Worm (Caenorhabditis elegans): Measurements from ENCODE around the gene pgap-3.

Gene pgap-3

DNA sequence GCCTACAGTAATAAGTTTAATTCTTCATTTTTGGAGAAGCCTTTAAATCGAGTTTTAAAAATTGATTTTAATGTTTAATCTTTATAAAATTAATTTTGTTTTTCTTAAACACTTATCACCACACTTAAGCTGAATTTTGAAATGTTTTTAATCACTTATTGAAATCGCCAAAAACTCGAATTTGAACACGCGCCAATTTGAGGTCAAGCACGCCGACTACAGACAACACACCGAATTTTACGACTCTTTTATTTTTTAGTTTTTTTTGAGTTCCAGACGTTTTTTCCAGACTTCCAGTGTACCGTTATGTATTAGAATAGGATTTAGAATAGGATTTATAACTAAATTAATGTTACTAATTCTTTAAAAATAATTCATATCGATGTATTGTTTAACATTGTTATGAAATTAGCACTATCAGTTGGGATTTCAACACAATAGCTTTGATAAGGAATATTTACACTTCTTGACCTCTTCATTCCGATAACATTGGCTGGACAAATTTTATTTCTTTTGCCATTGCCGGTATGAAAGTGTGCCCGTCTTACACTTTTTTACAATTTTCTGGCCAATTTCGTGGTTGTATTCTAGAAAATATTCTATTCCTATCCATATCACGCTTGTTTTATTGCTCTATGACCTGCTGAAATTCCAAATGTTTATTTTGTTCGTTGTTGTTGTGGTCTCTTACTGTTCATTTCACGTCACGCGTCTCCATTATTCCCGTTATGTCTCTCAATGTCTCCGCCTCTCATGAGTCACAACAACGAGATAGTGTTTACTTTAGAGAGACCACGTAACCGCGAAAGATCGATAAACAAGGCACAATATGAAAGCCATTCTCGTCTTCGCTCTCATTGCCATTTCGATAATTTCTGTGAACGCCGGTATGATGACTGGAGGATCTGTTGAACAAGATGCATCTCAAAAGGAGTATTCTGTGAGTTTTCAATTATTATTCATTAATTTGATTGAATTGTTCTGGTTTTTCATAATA, 4.1 kb downstream of the pgap-3 start, which contains the start of gene cpi-2 (continued):
- no peak for TF ChIP-seq madf-10 (tag; optimal IDR thresholded peaks at IDR 0.05)
- peak; percentile 7; the same call in 1 of the 2 replicates for TF ChIP-seq cebp-1 (GFP tag; IDR thresholded peaks at IDR 0.05)
- TF ChIP-seq cebp-1 (tag; optimal IDR thresholded peaks at IDR 0.05) = peak; percentile 53
- peak; percentile 26 for TF ChIP-seq attf-5 (GFP tag; optimal IDR thresholded peaks at IDR 0.05)
- TF ChIP-seq lsl-1 (GFP tag; optimal IDR thresholded peaks at IDR 0.05) = no peak

DNA sequence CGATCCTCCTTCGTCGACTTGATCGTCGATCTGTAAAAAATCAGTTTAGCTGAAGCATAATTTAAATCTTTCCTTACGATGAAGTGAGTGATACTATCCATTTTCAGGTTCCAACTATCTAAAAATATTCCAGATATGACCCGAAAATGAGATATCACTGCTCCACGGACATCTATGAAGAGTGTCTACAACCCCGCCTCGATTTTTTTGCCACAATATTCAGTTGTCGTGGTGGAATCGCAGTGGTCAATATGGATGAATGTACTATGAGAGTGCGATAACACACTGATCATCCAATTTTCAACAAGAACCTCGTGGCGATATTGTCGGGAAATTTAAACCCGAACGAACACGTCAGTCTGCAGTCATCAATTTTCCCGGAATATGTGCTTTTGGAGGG, 6.3 kb downstream of the pgap-3 start, which contains the start of gene R01B10.2:
Gene R01B10.2 (minus strand): TSS at position 101 of the 400 bp plus-strand sequence.
- TF ChIP-seq athp-1 (tag; optimal IDR thresholded peaks at IDR 0.05) = no peak
- no peak for TF ChIP-seq Y95B8A.8 (GFP tag; IDR thresholded peaks at IDR 0.05)
- TF ChIP-seq sptf-2 (GFP tag; optimal IDR thresholded peaks at IDR 0.05) = no peak

DNA sequence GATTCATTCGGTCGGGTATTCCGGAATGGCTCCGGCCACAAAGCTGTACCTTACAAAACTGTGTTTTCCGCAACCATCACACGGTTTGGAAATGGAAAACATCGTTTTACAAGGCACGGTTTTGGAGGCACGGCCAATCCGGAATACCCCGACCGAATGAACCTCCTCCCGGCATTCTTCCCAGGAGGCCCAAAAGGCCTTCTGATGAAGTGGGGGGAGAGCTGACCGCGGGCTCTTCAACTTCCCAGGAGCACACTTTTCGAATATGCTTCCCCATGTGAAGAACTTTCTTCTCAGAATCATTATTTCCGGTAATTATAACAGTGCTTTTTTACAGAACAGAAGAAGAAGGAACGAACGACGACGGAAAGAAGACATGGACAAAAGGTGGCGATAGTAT, 7.8 kb downstream of the pgap-3 start:
- peak; percentile 82 for TF ChIP-seq aptf-2 (GFP tag; conservative IDR thresholded peaks at IDR 0.05)
- peak; percentile 52; the same call in 1 of the 2 replicates for TF ChIP-seq aptf-3 (GFP tag; IDR thresholded peaks at IDR 0.05)

DNA sequence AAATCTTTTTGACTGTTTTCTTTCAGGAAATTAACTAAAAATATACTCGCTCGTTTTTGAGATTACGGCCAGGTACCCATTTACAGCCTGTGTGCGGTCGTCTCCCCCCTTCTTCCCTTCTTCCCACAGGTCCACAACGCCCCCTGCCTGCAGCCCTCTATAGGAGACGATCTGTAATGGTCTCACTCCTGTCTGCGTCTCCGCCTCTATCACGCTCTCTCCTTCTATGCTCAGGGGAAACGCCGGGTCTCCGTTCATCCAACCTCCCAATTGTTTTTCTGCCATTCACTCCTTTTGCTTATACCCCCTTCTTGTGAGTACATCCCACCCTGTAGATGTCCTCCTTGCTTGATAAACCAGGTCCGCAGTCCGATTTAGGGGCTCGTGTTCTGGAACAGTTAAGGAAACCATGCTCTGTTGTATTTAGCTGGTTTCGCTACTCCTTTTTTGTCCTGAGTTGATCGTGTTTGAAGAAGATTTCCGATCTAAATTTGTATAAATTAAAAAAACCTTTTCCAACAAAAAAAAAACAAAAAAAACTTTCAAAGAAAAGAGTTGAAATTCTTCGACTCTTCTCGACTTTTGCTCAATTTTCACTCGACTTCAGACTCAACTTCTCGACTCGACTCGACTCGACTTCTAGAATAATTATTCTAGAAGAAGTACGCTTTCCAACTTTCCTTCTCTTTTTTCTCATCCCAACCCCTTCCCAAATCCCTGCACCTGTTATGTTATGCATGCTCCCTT, 9.1 kb downstream of the pgap-3 start, which contains the start of gene F29G9.1:
Gene F29G9.1 (plus strand): TSS at position 697 of the 747 bp plus-strand sequence.
- 0 out of 2 replicates have a peak, but pooled peaks have one; percentile 28 for TF ChIP-seq zfh-2 (GFP tag; conservative IDR thresholded peaks at IDR 0.05)
- peak; percentile 97 for TF ChIP-seq aptf-2 (GFP tag; conservative IDR thresholded peaks at IDR 0.05)
- TF ChIP-seq hmg-1.2 (GFP tag; IDR thresholded peaks at IDR 0.05) = peak; percentile 74
- TF ChIP-seq aptf-3 (GFP tag; IDR thresholded peaks at IDR 0.05) = 0 out of 2 replicates have a peak, but pooled peaks have one; percentile 25
- 0 out of 2 replicates have a peak, but pooled peaks have one; percentile 20 for TF ChIP-seq lin-26 (GFP tag; IDR thresholded peaks at IDR 0.05)

DNA sequence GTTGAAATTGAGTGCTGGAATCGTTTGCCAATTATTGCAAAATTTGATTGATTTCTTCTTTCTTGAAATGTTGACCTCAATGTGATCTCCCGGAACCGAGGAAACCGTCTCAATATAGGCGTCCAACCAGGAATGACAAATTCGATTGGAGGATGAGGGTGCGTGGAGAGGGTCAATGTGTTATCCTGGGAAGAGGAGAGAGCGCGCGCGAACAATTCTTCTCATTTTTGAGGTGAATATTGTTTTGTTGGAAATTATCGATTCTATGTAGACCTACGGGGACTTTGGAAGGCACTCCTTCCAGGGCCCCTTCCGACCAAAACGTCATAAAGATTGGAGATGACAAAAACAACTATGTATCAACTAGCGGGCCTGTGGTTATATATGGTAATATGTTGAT, 11.2 kb downstream of the pgap-3 start:
- TF ChIP-seq madf-6 (GFP tag; IDR thresholded peaks at IDR 0.05) (peak; percentile 66; the same call in 1 of the 2 replicates), tlf-1 (GFP tag; optimal IDR thresholded peaks at IDR 0.05) (no peak), aptf-2 (GFP tag; conservative IDR thresholded peaks at IDR 0.05) (peak; percentile 95), aptf-3 (GFP tag; IDR thresholded peaks at IDR 0.05) (peak; percentile 69; the same call in 1 of the 2 replicates), Y79H2A.3 (GFP tag; conservative IDR thresholded peaks at IDR 0.05) (no peak), efl-1 (GFP tag; optimal IDR thresholded peaks at IDR 0.05) (peak; percentile 42), mxl-1 (tag; optimal IDR thresholded peaks at IDR 0.05) (no peak)

DNA sequence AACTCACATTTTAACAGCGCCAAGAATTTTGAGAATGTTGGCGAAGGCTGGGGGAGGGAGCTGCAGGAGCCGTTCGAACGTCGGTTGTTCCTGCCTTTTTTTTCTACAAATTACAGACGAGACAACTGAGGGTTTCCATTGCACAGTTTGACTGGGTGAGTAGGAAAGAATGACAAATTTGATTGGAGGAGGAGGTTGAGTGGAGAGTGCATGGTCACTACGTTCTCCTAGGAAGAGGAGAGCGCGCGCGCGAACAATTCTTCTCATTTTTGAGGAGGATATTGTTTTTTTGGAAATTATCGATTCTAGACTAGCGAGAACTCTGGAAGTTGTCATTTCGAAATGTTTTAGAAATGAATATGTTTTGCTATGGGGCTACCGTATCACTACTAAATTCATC, 13.0 kb downstream of the pgap-3 start, which contains the start of gene dhs-17:
Gene dhs-17 (minus strand): TSS at position 101 of the 400 bp plus-strand sequence.
- TF ChIP-seq D2030.7 (GFP tag; IDR thresholded peaks at IDR 0.05) (no peak), madf-6 (GFP tag; IDR thresholded peaks at IDR 0.05) (peak; percentile 45; the same call in 1 of the 2 replicates), athp-1 (tag; optimal IDR thresholded peaks at IDR 0.05) (no peak), lsy-27 (tag; optimal IDR thresholded peaks at IDR 0.05; ENCODE audit: borderline replicate concordance, insufficient read depth) (no peak), aptf-2 (GFP tag; conservative IDR thresholded peaks at IDR 0.05) (peak; percentile 79; the same call in 1 of the 2 replicates), snpc-1.1 (tag; optimal IDR thresholded peaks at IDR 0.05; ENCODE audit: insufficient read depth) (no peak)

DNA sequence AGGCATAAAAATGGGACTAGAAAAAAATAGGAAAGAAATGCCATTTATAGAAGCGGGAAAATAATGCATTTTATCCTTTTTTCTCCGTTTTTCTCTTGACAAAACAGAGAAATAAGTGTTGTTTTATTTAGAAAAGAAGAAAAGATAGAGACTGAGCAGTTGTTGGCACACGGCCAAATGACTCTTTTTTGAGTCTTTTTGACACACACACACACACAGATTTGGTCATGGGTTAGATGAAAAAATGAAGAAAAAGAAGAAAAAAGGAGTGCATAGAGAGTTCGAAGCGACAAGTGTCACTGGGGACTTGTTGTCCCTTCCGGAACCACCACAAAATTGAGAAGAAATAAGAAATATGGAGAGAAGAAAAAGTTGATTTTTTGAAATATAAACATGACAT, 14.2 kb downstream of the pgap-3 start:
- no peak for TF ChIP-seq attf-5 (GFP tag; optimal IDR thresholded peaks at IDR 0.05)

Data from whole organism, young adult.